Worm (Caenorhabditis elegans): ENCODE data around the gene F01F1.2.

DNA sequence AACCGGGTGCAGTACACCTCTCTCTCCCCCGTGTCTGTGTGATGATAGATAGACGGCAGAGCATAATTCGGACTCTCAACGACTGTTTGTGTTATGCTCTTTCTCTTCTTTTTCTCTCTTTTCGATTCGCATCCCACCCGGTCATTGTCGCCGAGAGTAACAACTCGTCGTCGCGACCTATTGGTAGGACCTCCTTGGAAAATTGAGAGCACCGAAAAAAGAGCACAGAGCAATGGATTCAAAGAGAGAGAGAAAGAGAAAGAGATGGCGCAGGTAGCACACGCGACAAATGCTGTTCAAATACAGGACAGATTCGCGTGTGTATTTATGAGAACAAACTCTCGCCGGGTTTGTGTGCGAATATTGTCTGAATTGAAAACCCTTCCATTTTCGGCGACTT is 34.7 kb upstream of the F01F1.2 start:
- TF ChIP-seq aly-2 (tag; optimal IDR thresholded peaks at IDR 0.05) (no peak), fos-1 (tag; optimal IDR thresholded peaks at IDR 0.05) (no peak), nhr-28 (tag; optimal IDR thresholded peaks at IDR 0.05) (no peak), F26F4.8 (GFP tag; conservative IDR thresholded peaks at IDR 0.05) (no peak), zip-11 (GFP tag; IDR thresholded peaks at IDR 0.05) (no peak), unc-62 (GFP tag; optimal IDR thresholded peaks at IDR 0.05 in 1 of 2) (peak in 1 of 2 experiments; percentile 39), unc-62 (tag; optimal IDR thresholded peaks at IDR 0.05) (no peak), fkh-10 (GFP tag; optimal IDR thresholded peaks at IDR 0.05) (no peak), snpc-4 (tag; optimal IDR thresholded peaks at IDR 0.05) (no peak), pha-4 (GFP tag; IDR thresholded peaks at IDR 0.05) (no peak), pha-4 (tag; optimal IDR thresholded peaks at IDR 0.05) (no peak), ZK546.5 (tag; optimal IDR thresholded peaks at IDR 0.05) (no peak), mdl-1 (tag; optimal IDR thresholded peaks at IDR 0.05) (no peak), unc-39 (tag; optimal IDR thresholded peaks at IDR 0.05) (no peak), F49E8.2 (tag; optimal IDR thresholded peaks at IDR 0.05; ENCODE audit: borderline replicate concordance) (no peak)
